Worm (Caenorhabditis elegans) whole organism, mixed stage, embryonic: ENCODE data around the gene cpsf-2.

Experiments
- elt-3 ChIP-seq: fragments of 150-350 bp; optimal IDR thresholded peaks from 2 replicates; lab custom pipeline; 2014; ENCODE audit warnings: missing biosample characterization, missing genetic modification characterization
- hlh-1 ChIP-seq: fragments of 150-350 bp; optimal IDR thresholded peaks from 2 replicates; lab custom pipeline; 2014; ENCODE audit warnings: missing biosample characterization, missing genetic modification reagents, missing genetic modification characterization
- lin-13 ChIP-seq: fragments of 150-350 bp; optimal IDR thresholded peaks from 2 replicates; lab custom pipeline; 2014; ENCODE audit warnings: missing biosample characterization, missing genetic modification characterization

DNA sequence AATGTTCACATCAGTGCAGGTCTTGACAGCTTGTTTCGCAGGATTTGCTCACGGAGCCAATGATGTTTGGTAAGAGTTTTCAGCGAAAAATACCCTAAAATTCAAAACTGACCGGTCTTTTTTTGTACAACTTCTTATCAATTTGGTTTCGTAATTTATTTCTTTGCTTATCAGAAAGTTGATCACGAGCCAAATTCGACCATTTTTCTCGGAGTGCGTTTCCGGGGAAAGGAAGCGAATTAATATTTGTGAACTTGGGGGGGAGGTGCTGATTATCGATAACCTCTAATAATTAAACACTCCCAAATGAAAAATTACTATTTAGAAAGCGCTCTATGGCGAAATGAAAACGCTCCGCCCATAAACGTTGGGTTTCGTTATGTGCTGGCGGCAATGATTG, 7.6 kb downstream of the cpsf-2 start:
- TF ChIP-seq elt-3 (tag; lab: Kevin White, UChicago) (no peak), hlh-1 (tag; lab: Kevin White, UChicago) (no peak), lin-13 (tag; lab: Kevin White, UChicago) (no peak)
